Fruit fly (Drosophila melanogaster) whole organism, embryonic: ENCODE data around the gene KdelR.

Experiments
- Atf3 ChIP-seq: fragments of 200-800 bp; sonication (Bioruptor generic); optimal IDR thresholded peaks from 3 replicates; lab custom pipeline; 2016; ENCODE audit warnings: missing biosample characterization, missing genetic modification characterization
- CG10147 ChIP-seq: fragments of 200-800 bp; sonication (Bioruptor generic); optimal IDR thresholded peaks from 2 replicates; lab custom pipeline; 2019; ENCODE audit warnings: missing biosample characterization, mild to moderate bottlenecking, missing genetic modification characterization, moderate library complexity
- CG10321 ChIP-seq: fragments of 200-800 bp; sonication (Bioruptor generic); IDR thresholded peaks from 2 replicates; pipeline ENCODE4 v1.3.6; 2022; ENCODE audit warnings: missing biosample characterization, missing genetic modification characterization
- CG10431 ChIP-seq: fragments of 200-800 bp; sonication (Bioruptor generic); optimal IDR thresholded peaks from 3 replicates; lab custom pipeline; 2018; ENCODE audit warnings: missing biosample characterization, mild to moderate bottlenecking, missing genetic modification characterization
- CG10462 ChIP-seq: fragments of 200-800 bp; sonication (Bioruptor generic); optimal IDR thresholded peaks from 2 replicates; lab custom pipeline; 2016; ENCODE audit warnings: missing biosample characterization, missing genetic modification characterization
- CG12769 ChIP-seq: fragments of 200-800 bp; sonication (Bioruptor generic); optimal IDR thresholded peaks from 2 replicates; lab custom pipeline; 2019; ENCODE audit warnings: missing biosample characterization, mild to moderate bottlenecking, missing genetic modification characterization, moderate library complexity
- CG14441 ChIP-seq: fragments of 200-800 bp; sonication (Bioruptor generic); IDR thresholded peaks from 2 replicates; pipeline ENCODE4 v1.3.6; 2022; ENCODE audit warnings: missing biosample characterization, missing genetic modification characterization
- CG14667 ChIP-seq: fragments of 200-800 bp; sonication (Bioruptor generic); IDR thresholded peaks from 2 replicates; pipeline ENCODE4 v1.3.6; 2022; ENCODE audit warnings: missing biosample characterization, missing genetic modification characterization
- CG15269 ChIP-seq: fragments of 200-800 bp; sonication (Bioruptor generic); optimal IDR thresholded peaks from 2 replicates; lab custom pipeline; 2018; ENCODE audit warnings: missing biosample characterization, mild to moderate bottlenecking, missing genetic modification characterization, moderate library complexity
- CG15601 ChIP-seq: fragments of 200-800 bp; sonication (Bioruptor generic); optimal IDR thresholded peaks from 3 replicates; lab custom pipeline; 2019; ENCODE audit warnings: missing biosample characterization, mild to moderate bottlenecking, missing genetic modification characterization, moderate library complexity
- CG15696 ChIP-seq: fragments of 200-800 bp; sonication (Bioruptor generic); optimal IDR thresholded peaks from 2 replicates; lab custom pipeline; 2019; ENCODE audit warnings: missing biosample characterization, mild to moderate bottlenecking, missing genetic modification characterization, moderate library complexity
- CG17829 ChIP-seq: fragments of 200-800 bp; optimal IDR thresholded peaks from 2 replicates; lab custom pipeline; 2019; ENCODE audit warnings: missing biosample characterization, mild to moderate bottlenecking, missing genetic modification characterization, moderate library complexity
- CG3281 ChIP-seq: fragments of 200-800 bp; sonication (Bioruptor generic); optimal IDR thresholded peaks from 3 replicates; lab custom pipeline; 2017; ENCODE audit warnings: missing biosample characterization, mild to moderate bottlenecking, missing genetic modification characterization
- CG4730 ChIP-seq: fragments of 200-800 bp; sonication (Bioruptor generic); IDR thresholded peaks from 2 replicates; pipeline ENCODE4 v1.3.6; 2022; ENCODE audit warnings: missing biosample characterization, missing genetic modification characterization
- CG9797 ChIP-seq: fragments of 200-800 bp; sonication (Bioruptor generic); optimal IDR thresholded peaks from 3 replicates; lab custom pipeline; 2018; ENCODE audit warnings: missing biosample characterization, mild to moderate bottlenecking, missing genetic modification characterization
- CG9932 ChIP-seq: fragments of 200-800 bp; sonication (Bioruptor generic); IDR thresholded peaks from 2 replicates; pipeline ENCODE4 v1.3.6; 2022; ENCODE audit warnings: missing biosample characterization, missing genetic modification characterization
- CHES-1-like ChIP-seq: fragments of 200-800 bp; sonication (Bioruptor generic); optimal IDR thresholded peaks from 2 replicates; lab custom pipeline; 2016; ENCODE audit warnings: missing biosample characterization, missing genetic modification characterization
- CoRest ChIP-seq: fragments of 200-800 bp; sonication (Bioruptor generic); optimal IDR thresholded peaks from 3 replicates; lab custom pipeline; 2018; ENCODE audit warnings: missing biosample characterization, mild to moderate bottlenecking, missing genetic modification characterization, moderate library complexity
- Gug ChIP-seq: fragments of 200-800 bp; sonication (Bioruptor generic); IDR thresholded peaks from 4 replicates; pipeline ENCODE4 v1.3.6; 2022; ENCODE audit warnings: missing biosample characterization, missing genetic modification characterization
- Jarid2 ChIP-seq: fragments of 200-800 bp; sonication (Bioruptor generic); optimal IDR thresholded peaks from 3 replicates; lab custom pipeline; 2017; ENCODE audit warnings: mild to moderate bottlenecking, missing biosample characterization, missing genetic modification reagents, missing genetic modification characterization
- Lpt ChIP-seq: fragments of >200 bp; optimal IDR thresholded peaks from 2 replicates; lab custom pipeline; 2018; ENCODE audit warnings: missing biosample characterization, missing genetic modification characterization
- NK7.1 ChIP-seq: fragments of 200-800 bp; sonication (Bioruptor generic); optimal IDR thresholded peaks from 3 replicates; lab custom pipeline; 2016; ENCODE audit warnings: missing biosample characterization, missing genetic modification characterization
- Nf-YC ChIP-seq: fragments of 200-800 bp; optimal IDR thresholded peaks from 3 replicates; lab custom pipeline; 2019; ENCODE audit warnings: missing biosample characterization, mild to moderate bottlenecking, missing genetic modification characterization, moderate library complexity
- Spps ChIP-seq: fragments of 200-800 bp; sonication (Bioruptor generic); optimal IDR thresholded peaks from 2 replicates; lab custom pipeline; 2018; ENCODE audit warnings: missing biosample characterization, mild to moderate bottlenecking, missing genetic modification characterization
- az2 ChIP-seq: fragments of 200-800 bp; sonication (Bioruptor generic); optimal IDR thresholded peaks from 3 replicates; lab custom pipeline; 2016; ENCODE audit warnings: missing biosample characterization, missing genetic modification characterization
- bowl ChIP-seq: fragments of 200-800 bp; sonication (Bioruptor generic); IDR thresholded peaks from 2 replicates; pipeline ENCODE4 v1.3.6; 2022; ENCODE audit warnings: missing biosample characterization, missing genetic modification characterization
- cato ChIP-seq: fragments of 200-800 bp; sonication (Bioruptor generic); optimal IDR thresholded peaks from 2 replicates; lab custom pipeline; 2016; ENCODE audit warnings: missing biosample characterization, missing genetic modification characterization, borderline replicate concordance
- en ChIP-seq: fragments of 200-800 bp; sonication (Bioruptor generic); optimal IDR thresholded peaks from 2 replicates; lab custom pipeline; 2016; ENCODE audit warnings: missing biosample characterization, missing genetic modification characterization
- jumu ChIP-seq: fragments of 200-800 bp; sonication (Bioruptor generic); optimal IDR thresholded peaks from 3 replicates; lab custom pipeline; 2016; ENCODE audit warnings: missing biosample characterization, missing genetic modification characterization
- lola ChIP-seq, 3 experiments: fragments of >200 bp in 2 of 3; fragments of 200-800 bp in 1 of 3; sonication (Bioruptor generic) in 1 of 3; optimal IDR thresholded peaks; 2 replicates each; lab custom pipeline; 2017 to 2019; ENCODE audit warnings: missing biosample characterization in 3 of 3, missing genetic modification characterization in 3 of 3, mild to moderate bottlenecking in 1 of 3, moderate library complexity in 1 of 3
- p53 ChIP-seq: fragments of 200-800 bp; sonication (Bioruptor generic); optimal IDR thresholded peaks from 2 replicates; lab custom pipeline; 2016; ENCODE audit warnings: missing biosample characterization, missing genetic modification characterization
- pan ChIP-seq, 4 experiments: fragments of >200 bp in 3 of 4; fragments of 200-800 bp in 1 of 4; sonication (Bioruptor generic) in 1 of 4; optimal IDR thresholded peaks in 3 of 4; IDR thresholded peaks in 1 of 4; 2 replicates each; pipeline versions ENCODE4 v1.3.6 to Lab custom; 2017 to 2022; ENCODE audit warnings: missing biosample characterization in 2 of 4, missing genetic modification characterization in 2 of 4, mixed read lengths in 1 of 4
- prd ChIP-seq, 3 experiments: fragments of >200 bp in 2 of 3; fragments of 200-800 bp in 1 of 3; sonication (Bioruptor generic) in 1 of 3; optimal IDR thresholded peaks in 2 of 3; IDR thresholded peaks in 1 of 3; 2 replicates in 2 of 3; 3 replicates in 1 of 3; pipeline versions ENCODE4 v1.3.6 to Lab custom; 2017 to 2022; ENCODE audit warnings: missing biosample characterization in 1 of 3, missing genetic modification characterization in 1 of 3
- sc ChIP-seq, 3 experiments: fragments of >200 bp in 2 of 3; fragments of 200-800 bp in 1 of 3; sonication (Bioruptor generic) in 1 of 3; optimal IDR thresholded peaks; 2 replicates in 2 of 3; 3 replicates in 1 of 3; lab custom pipeline; 2017; ENCODE audit warnings: mild to moderate bottlenecking in 1 of 3, missing biosample characterization in 1 of 3, missing genetic modification characterization in 1 of 3, missing genetic modification reagents in 1 of 3
- shn ChIP-seq: fragments of 200-800 bp; sonication (Bioruptor generic); optimal IDR thresholded peaks from 3 replicates; lab custom pipeline; 2016; ENCODE audit warnings: missing biosample characterization, missing genetic modification characterization
- slbo ChIP-seq: fragments of 200-800 bp; sonication (Bioruptor generic); IDR thresholded peaks from 2 replicates; pipeline ENCODE4 v1.3.6; 2022; ENCODE audit warnings: missing biosample characterization, missing genetic modification characterization
- sna ChIP-seq: fragments of 200-800 bp; sonication (Bioruptor generic); IDR thresholded peaks from 2 replicates; pipeline ENCODE4 v1.3.6; 2022; ENCODE audit warnings: missing biosample characterization, missing genetic modification characterization; ENCODE audit not compliant: partially characterized antibody
- sob ChIP-seq: fragments of 200-800 bp; sonication (Bioruptor generic); IDR thresholded peaks from 2 replicates; pipeline ENCODE4 v1.3.6; 2022; ENCODE audit warnings: missing biosample characterization, missing genetic modification characterization
- sqz ChIP-seq: fragments of 200-800 bp; sonication (Bioruptor generic); optimal IDR thresholded peaks from 3 replicates; lab custom pipeline; 2018; ENCODE audit warnings: missing biosample characterization, mild to moderate bottlenecking, missing genetic modification characterization
- tio ChIP-seq: fragments of 200-800 bp; sonication (Bioruptor generic); optimal IDR thresholded peaks from 2 replicates; lab custom pipeline; 2017; ENCODE audit warnings: missing biosample characterization, missing genetic modification characterization, inconsistent platforms
- ttk ChIP-seq: fragments of 200-800 bp; sonication (Bioruptor generic); IDR thresholded peaks from 2 replicates; pipeline ENCODE4 v2.1.2; 2022; ENCODE audit warnings: missing biosample characterization, missing genetic modification characterization
- tx ChIP-seq: fragments of 200-800 bp; sonication (Bioruptor generic); optimal IDR thresholded peaks from 2 replicates; lab custom pipeline; 2016; ENCODE audit warnings: missing biosample characterization, missing genetic modification characterization
- unc-4 ChIP-seq: fragments of 200-800 bp; sonication (Bioruptor generic); IDR thresholded peaks from 2 replicates; pipeline ENCODE4 v1.3.6; 2022; ENCODE audit warnings: missing biosample characterization, missing genetic modification characterization; ENCODE audit not compliant: partially characterized antibody
- vvl ChIP-seq: fragments of 200-800 bp; sonication (Bioruptor generic); IDR thresholded peaks from 2 replicates; pipeline ENCODE4 v1.3.6; 2022; ENCODE audit warnings: missing biosample characterization, missing genetic modification characterization
- wor ChIP-seq: fragments of 200-800 bp; sonication (Bioruptor generic); IDR thresholded peaks from 2 replicates; pipeline ENCODE4 v1.3.6; 2022; ENCODE audit warnings: missing biosample characterization, missing genetic modification characterization
- z ChIP-seq: fragments of 200-800 bp; sonication (Bioruptor generic); IDR thresholded peaks from 3 replicates; pipeline ENCODE4 v1.3.6; 2022; ENCODE audit warnings: missing biosample characterization, missing genetic modification characterization
- zen2 ChIP-seq: fragments of 200-800 bp; sonication (Bioruptor generic); IDR thresholded peaks from 3 replicates; pipeline ENCODE4 v1.3.6; 2022; ENCODE audit warnings: missing biosample characterization, missing genetic modification characterization; ENCODE audit not compliant: partially characterized antibody

Gene KdelR

DNA sequence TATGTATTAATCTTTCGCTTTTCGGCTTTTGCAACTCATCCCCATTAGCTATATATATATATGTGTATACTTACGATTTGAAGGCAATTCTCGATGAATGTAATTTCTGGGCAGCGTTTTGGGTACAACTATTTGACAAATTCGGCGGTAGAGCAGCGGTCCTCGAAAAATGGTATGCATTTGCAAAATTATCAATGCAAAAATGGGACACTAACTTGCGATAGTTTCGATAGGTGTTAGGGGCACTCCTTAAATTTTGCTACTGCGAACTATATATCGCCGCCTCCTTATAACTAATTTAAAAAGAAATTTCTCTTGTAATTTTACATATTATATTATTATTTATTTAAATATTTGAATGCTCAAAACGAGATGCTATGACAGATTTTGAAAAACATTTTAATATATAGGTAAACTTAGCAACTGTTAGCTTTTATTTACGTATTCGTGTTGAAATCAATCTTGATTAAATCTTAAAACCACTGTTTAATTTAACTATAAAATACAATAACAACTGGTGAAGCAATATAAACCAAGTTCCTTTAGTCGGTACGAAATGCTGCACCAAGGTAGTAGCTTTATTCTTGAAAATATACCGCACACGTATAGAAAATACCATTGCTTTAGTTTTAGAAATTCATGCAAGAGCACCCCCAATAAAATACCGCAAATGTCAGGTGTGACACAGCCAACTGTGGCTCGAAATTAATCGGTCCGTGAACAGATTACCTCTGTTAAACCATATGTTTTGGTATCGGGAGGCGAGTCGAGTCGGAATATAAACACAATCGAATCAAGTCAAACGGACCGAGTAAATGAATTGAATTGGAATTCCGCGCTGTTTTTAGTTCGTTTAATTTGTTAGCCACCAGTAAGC is 13.2 kb upstream of the KdelR start, which contains the start of the genes CG5355 and Klp31E (continued):
- TF ChIP-seq shn (GFP tag; lab: Kevin White, UChicago), result peak; percentile 20
- peak; percentile 81 for TF ChIP-seq slbo (GFP tag; lab: Robert Waterston, UW)
- TF ChIP-seq CG10321 (GFP tag; lab: Robert Waterston, UW), result no peak
- peak; percentile 49 for TF ChIP-seq cato
- no peak for TF ChIP-seq p53 (GFP tag; lab: Kevin White, UChicago)
- peak; percentile 64 for TF ChIP-seq CG3281 (GFP tag; lab: Kevin White, UChicago)
- peak; percentile 34 for TF ChIP-seq CG9797 (GFP tag; lab: Kevin White, UChicago)
- 0 out of 2 replicates have a peak, but pooled peaks have one; percentile 17 for TF ChIP-seq wor
- no peak for TF ChIP-seq ttk (GFP tag; lab: Robert Waterston, UW)
- peak; percentile 63 for TF ChIP-seq CG10147
- TF ChIP-seq sna (GFP tag; lab: Robert Waterston, UW), result peak; percentile 75
- peak; percentile 27 for TF ChIP-seq Spps
- TF ChIP-seq az2 (GFP tag; lab: Kevin White, UChicago), result peak; percentile 69
- peak; percentile 65 for TF ChIP-seq unc-4 (GFP tag; lab: Robert Waterston, UW)
- no peak for TF ChIP-seq Lpt (GFP tag; lab: Kevin White, UChicago)
- peak; percentile 57 for TF ChIP-seq jumu (GFP tag; lab: Kevin White, UChicago)
- peak; percentile 29 for TF ChIP-seq CHES-1-like (GFP tag; lab: Kevin White, UChicago)
- TF ChIP-seq CG17829 (tag; lab: Kevin White, UChicago), result peak; percentile 84
- TF ChIP-seq tx (GFP tag; lab: Kevin White, UChicago), result peak; percentile 13
- TF ChIP-seq pan (optimal IDR thresholded peaks at IDR 0.05; lab: Kevin White, UChicago), result no peak
- TF ChIP-seq pan (GFP tag; optimal IDR thresholded peaks at IDR 0.05 in 1 of 2, IDR thresholded peaks at IDR 0.05 in 1 of 2), result peak in 1 of 2 experiments; percentile 63
- no peak for TF ChIP-seq bowl (GFP tag; lab: Robert Waterston, UW)
- no peak for TF ChIP-seq CG14441 (GFP tag; lab: Robert Waterston, UW)
- TF ChIP-seq vvl (GFP tag; lab: Robert Waterston, UW), result peak; percentile 62
- peak; percentile 46 for TF ChIP-seq CG10431 (GFP tag; lab: Kevin White, UChicago)
- TF ChIP-seq en, result peak; percentile 32
- peak; percentile 24 for TF ChIP-seq CG10462
- TF ChIP-seq lola (GFP tag; optimal IDR thresholded peaks at IDR 0.05; lab: Kevin White, UChicago), result peak in 1 of 3 experiments; percentile 82
- no peak for TF ChIP-seq prd (optimal IDR thresholded peaks at IDR 0.05; lab: Kevin White, UChicago)
- TF ChIP-seq prd (GFP tag; IDR thresholded peaks at IDR 0.05; lab: Robert Waterston, UW), result peak; percentile 73
- TF ChIP-seq zen2 (GFP tag; lab: Robert Waterston, UW), result peak; percentile 63; the same call in 2 of the 3 replicates
- peak; percentile 46 for TF ChIP-seq CG12769 (tag; lab: Kevin White, UChicago)
- peak; percentile 43; the same call in 1 of the 2 replicates for TF ChIP-seq CG14667 (GFP tag; lab: Robert Waterston, UW)
- TF ChIP-seq CG4730 (GFP tag; lab: Robert Waterston, UW), result no peak
- TF ChIP-seq CG15269 (tag; lab: Kevin White, UChicago), result peak; percentile 79
- TF ChIP-seq Gug (GFP tag; lab: Robert Waterston, UW), result no peak
- peak; percentile 64 for TF ChIP-seq sob (GFP tag; lab: Robert Waterston, UW)
- peak; percentile 73 for TF ChIP-seq CG15601
- no peak for TF ChIP-seq Jarid2 (GFP tag; lab: Kevin White, UChicago)
- TF ChIP-seq Atf3 (GFP tag; lab: Kevin White, UChicago), result peak; percentile 51
- peak; percentile 89 for TF ChIP-seq CoRest (tag; lab: Kevin White, UChicago)
- no peak for TF ChIP-seq sqz (GFP tag; lab: Kevin White, UChicago)
- TF ChIP-seq CG15696 (tag; lab: Kevin White, UChicago), result peak; percentile 70
- TF ChIP-seq NK7.1 (GFP tag; lab: Kevin White, UChicago), result peak; percentile 20
- TF ChIP-seq sc (optimal IDR thresholded peaks at IDR 0.05; lab: Kevin White, UChicago), result no peak
- peak; percentile 67 for TF ChIP-seq sc (GFP tag; optimal IDR thresholded peaks at IDR 0.05; lab: Kevin White, UChicago)
- no peak for TF ChIP-seq z (GFP tag; lab: Robert Waterston, UW)
- peak; percentile 60 for TF ChIP-seq CG9932 (GFP tag; lab: Robert Waterston, UW)
- peak; percentile 76 for TF ChIP-seq Nf-YC (tag; lab: Kevin White, UChicago)
- no peak for TF ChIP-seq tio (GFP tag; lab: Kevin White, UChicago)
